Worm (Caenorhabditis elegans) whole organism, young adult: ENCODE results near the gene abu-8.

Experiments
- D2030.7 ChIP-seq: fragments of 200-800 bp; sonication (Bioruptor generic); IDR thresholded peaks from 2 replicates; pipeline ENCODE4 v1.3.6; 2022; ENCODE audit warnings: missing genetic modification reagents, missing genetic modification characterization, missing compliant biosample characterization
- F10E7.11 ChIP-seq: sonication (generic microtip); optimal IDR thresholded peaks from 2 replicates; lab custom pipeline; 2017; ENCODE audit warnings: mild to moderate bottlenecking, missing genetic modification characterization, moderate library complexity, missing compliant biosample characterization
- F49E8.2 ChIP-seq: sonication (generic microtip); optimal IDR thresholded peaks from 3 replicates; lab custom pipeline; 2017; ENCODE audit warnings: missing genetic modification characterization, mild to moderate bottlenecking, missing compliant biosample characterization, antibody characterized with exemption, moderate library complexity; ENCODE audit not compliant: insufficient read depth
- T26A5.8 ChIP-seq: sonication (generic microtip); optimal IDR thresholded peaks from 2 replicates; lab custom pipeline; 2016; ENCODE audit warnings: missing genetic modification characterization, missing compliant biosample characterization
- Y56A3A.18 ChIP-seq: fragments of 200-800 bp; sonication (Bioruptor generic); IDR thresholded peaks from 2 replicates; pipeline ENCODE4 v1.3.6; 2022; ENCODE audit warnings: missing genetic modification reagents, missing genetic modification characterization, missing compliant biosample characterization
- ama-1 ChIP-seq, 3 experiments: fragments of 150-350 bp in 1 of 3; sonication (generic microtip) in 2 of 3; optimal IDR thresholded peaks; 2 replicates each; lab custom pipeline; 2014 to 2018; ENCODE audit warnings: missing biosample characterization in 2 of 3, missing genetic modification characterization in 2 of 3, missing genetic modification reagents in 2 of 3
- him-1 ChIP-seq: sonication (generic microtip); optimal IDR thresholded peaks from 2 replicates; lab custom pipeline; 2016; ENCODE audit warnings: missing genotype, missing genetic modification reagents, missing genetic modification characterization, missing compliant biosample characterization
- hmg-1.2 ChIP-seq: fragments of 200-800 bp; sonication (Bioruptor generic); IDR thresholded peaks from 2 replicates; pipeline ENCODE4 v1.3.6; 2022; ENCODE audit warnings: missing genetic modification reagents, missing genetic modification characterization, missing compliant biosample characterization
- hrde-1 ChIP-seq: sonication (generic microtip); optimal IDR thresholded peaks from 2 replicates; lab custom pipeline; 2016; ENCODE audit warnings: missing genetic modification characterization, mild to moderate bottlenecking, missing compliant biosample characterization, moderate library complexity, missing genotype, missing genetic modification reagents, borderline replicate concordance
- nfya-1 ChIP-seq: sonication (generic microtip); optimal IDR thresholded peaks from 2 replicates; lab custom pipeline; 2017; ENCODE audit warnings: antibody characterized with exemption, missing compliant biosample characterization, missing genetic modification characterization, borderline replicate concordance; ENCODE audit not compliant: insufficient read depth
- nhr-27 ChIP-seq: fragments of 200-800 bp; sonication (Bioruptor generic); optimal IDR thresholded peaks from 2 replicates; lab custom pipeline; 2018; ENCODE audit warnings: mild to moderate bottlenecking, missing genetic modification characterization, moderate library complexity, missing compliant biosample characterization
- nhr-80 ChIP-seq: sonication (generic microtip); optimal IDR thresholded peaks from 2 replicates; lab custom pipeline; 2016; ENCODE audit warnings: missing genetic modification characterization, missing compliant biosample characterization
- rpc-1 ChIP-seq, 2 experiments: fragments of 150-350 bp in 1 of 2; sonication (generic microtip) in 1 of 2; optimal IDR thresholded peaks; 2 replicates each; lab custom pipeline; 2014 to 2018; ENCODE audit warnings: missing biosample characterization in 1 of 2, missing genetic modification characterization in 1 of 2, missing genetic modification reagents in 1 of 2, missing genotype in 1 of 2

DNA sequence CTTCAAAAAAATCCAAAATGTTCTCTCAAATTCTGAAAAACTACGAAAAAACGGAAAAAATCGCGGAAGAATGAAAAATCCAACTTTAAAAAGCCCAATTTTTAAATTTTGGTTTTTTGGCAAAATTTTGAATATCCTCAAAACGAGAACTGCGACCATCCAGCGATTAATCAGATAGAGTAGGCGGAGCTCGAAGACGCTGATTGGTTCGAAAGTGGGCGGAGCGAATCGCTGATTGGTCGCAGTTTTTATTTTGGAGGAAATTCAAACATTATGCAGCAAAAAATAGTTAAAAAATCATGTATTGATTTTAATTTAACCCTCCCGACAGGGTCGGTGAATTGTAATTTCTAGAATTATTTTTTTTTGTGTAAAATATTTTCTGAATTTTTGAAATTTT lies 19.3 kb upstream of the abu-8 start:
- TF ChIP-seq D2030.7 (no peak), F10E7.11 (tag; lab: Kevin White, UChicago) (no peak), ama-1 (optimal IDR thresholded peaks at IDR 0.05; lab: Kevin White, UChicago) (no peak), ama-1 (GFP tag; optimal IDR thresholded peaks at IDR 0.05; lab: Kevin White, UChicago) (no peak), hmg-1.2 (GFP tag; lab: Robert Waterston, UW) (no peak), nfya-1 (tag; lab: Kevin White, UChicago) (no peak), him-1 (tag; lab: Kevin White, UChicago) (no peak), Y56A3A.18 (GFP tag; lab: Robert Waterston, UW) (no peak), nhr-80 (tag; lab: Kevin White, UChicago) (no peak), rpc-1 (optimal IDR thresholded peaks at IDR 0.05; lab: Kevin White, UChicago) (no peak), rpc-1 (tag; optimal IDR thresholded peaks at IDR 0.05; lab: Kevin White, UChicago) (no peak), nhr-27 (tag; lab: Kevin White, UChicago) (no peak), F49E8.2 (tag; lab: Kevin White, UChicago) (no peak), hrde-1 (no peak), T26A5.8 (tag; lab: Kevin White, UChicago) (no peak)
